Worm (Caenorhabditis elegans) whole organism, L2 larva: Measurements from ENCODE around the gene C26G2.2.

Experiments used
- lin-13 ChIP-seq: fragments of 150-350 bp; optimal IDR thresholded peaks from 2 replicates; lab custom pipeline; 2014; ENCODE audit warnings: missing biosample characterization, missing genetic modification reagents, missing genetic modification characterization
- nhr-6 ChIP-seq: fragments of 150-350 bp; optimal IDR thresholded peaks from 2 replicates; lab custom pipeline; 2014; ENCODE audit warnings: missing biosample characterization, missing genetic modification characterization
- skn-1 ChIP-seq: sonication (generic microtip); optimal IDR thresholded peaks from 2 replicates; lab custom pipeline; 2017; ENCODE audit warnings: missing biosample characterization, missing genetic modification characterization
- ztf-11 ChIP-seq: sonication (generic microtip); optimal IDR thresholded peaks from 2 replicates; lab custom pipeline; 2017; ENCODE audit warnings: missing biosample characterization, missing genetic modification characterization

- TF ChIP-seq ztf-11, result no peak
- TF ChIP-seq lin-13, result no peak
- no peak for TF ChIP-seq nhr-6
- no peak for TF ChIP-seq skn-1 (tag; lab: Kevin White, UChicago)
Measured at ce11 chrX:14649224-14649623, 14.9 kb upstream of the C26G2.2 start.
